Fruit fly (Drosophila melanogaster): ENCODE results near the gene Hmgcr.

Hmgcr gene

dm6 chr3R:23760219-23761018, 27.3 kb downstream of the Hmgcr start, which contains the start of gene SdhD:
Gene SdhD (minus strand): TSS chr3R:23760600.
- no peak; the same call in 2 of the 3 replicates for TF ChIP-seq CG34422 (GFP tag; IDR thresholded peaks at IDR 0.05)
- peak; percentile 66 for TF ChIP-seq Bgb (GFP tag; IDR thresholded peaks at IDR 0.05; ENCODE audit: partially characterized antibody)
- no peak for TF ChIP-seq btn (GFP tag; optimal IDR thresholded peaks at IDR 0.05)
- TF ChIP-seq Ets65A (GFP tag), result peak; percentile 74
- TF ChIP-seq bbx (GFP tag; IDR thresholded peaks at IDR 0.05; ENCODE audit: partially characterized antibody), result peak; percentile 64; the same call in 1 of the 2 replicates
- no peak for TF ChIP-seq toy (GFP tag; IDR thresholded peaks at IDR 0.05)
- no peak for TF ChIP-seq CG8765 (GFP tag; IDR thresholded peaks at IDR 0.05)
- TF ChIP-seq CG33557 (GFP tag; optimal IDR thresholded peaks at IDR 0.05), result no peak
- TF ChIP-seq ara (GFP tag; IDR thresholded peaks at IDR 0.05), result 0 out of 2 replicates have a peak, but pooled peaks have one; percentile 42
- no peak for TF ChIP-seq gt (GFP tag; IDR thresholded peaks at IDR 0.05)
- TF ChIP-seq zen (tag; optimal IDR thresholded peaks at IDR 0.05), result peak; percentile 5
- TF ChIP-seq maf-S (GFP tag; optimal IDR thresholded peaks at IDR 0.05), result no peak
- TF ChIP-seq CG15514 (GFP tag; optimal IDR thresholded peaks at IDR 0.05), result peak; percentile 56
- peak; percentile 56 for TF ChIP-seq CG9932 (GFP tag; IDR thresholded peaks at IDR 0.05)
- TF ChIP-seq sens-2 (GFP tag; IDR thresholded peaks at IDR 0.05), result no peak
- 0 out of 3 replicates have a peak, but pooled peaks have one; percentile 54 for TF ChIP-seq CG7963 (GFP tag; IDR thresholded peaks at IDR 0.05; ENCODE audit: partially characterized antibody)
- TF ChIP-seq Pdp1 (GFP tag; optimal IDR thresholded peaks at IDR 0.05), result peak; percentile 15 to 98
- TF ChIP-seq en (GFP tag; optimal IDR thresholded peaks at IDR 0.05), result no peak
- TF ChIP-seq CG11695 (GFP tag; IDR thresholded peaks at IDR 0.05), result no peak
- TF ChIP-seq CG12659 (GFP tag; optimal IDR thresholded peaks at IDR 0.05), result peak; percentile 53
- no peak for TF ChIP-seq ase (GFP tag; IDR thresholded peaks at IDR 0.05)
- no peak for TF ChIP-seq CG13894 (tag; optimal IDR thresholded peaks at IDR 0.05)
- TF ChIP-seq trem (tag; optimal IDR thresholded peaks at IDR 0.05), result peak; percentile 36
- TF ChIP-seq dpn (GFP tag; optimal IDR thresholded peaks at IDR 0.05), result peak; percentile 28 to 46
- TF ChIP-seq CG6254 (GFP tag; optimal IDR thresholded peaks at IDR 0.05), result no peak
- peak; percentile 38; the same call in 1 of the 3 replicates for TF ChIP-seq Doc3 (GFP tag; IDR thresholded peaks at IDR 0.05; ENCODE audit: partially characterized antibody)
- no peak for TF ChIP-seq slou (GFP tag; optimal IDR thresholded peaks at IDR 0.05)
- peak; percentile 48 for TF ChIP-seq unc-4 (GFP tag; IDR thresholded peaks at IDR 0.05; ENCODE audit: partially characterized antibody)
- TF ChIP-seq dati (GFP tag; IDR thresholded peaks at IDR 0.05), result no peak
- TF ChIP-seq CG33213 (GFP tag; optimal IDR thresholded peaks at IDR 0.05), result peak; percentile 30
- peak; percentile 61 for TF ChIP-seq CG2120 (GFP tag; optimal IDR thresholded peaks at IDR 0.05)
- no peak for TF ChIP-seq CG4424 (GFP tag; optimal IDR thresholded peaks at IDR 0.05)
- peak; percentile 10 for TF ChIP-seq gfzf (GFP tag; optimal IDR thresholded peaks at IDR 0.05)
- no peak for TF ChIP-seq ewg (GFP tag; optimal IDR thresholded peaks at IDR 0.05)
- TF ChIP-seq CG12769 (tag; optimal IDR thresholded peaks at IDR 0.05), result no peak
- no peak for TF ChIP-seq CG14050 (GFP tag; IDR thresholded peaks at IDR 0.05)
- peak; percentile 1 for TF ChIP-seq Mad (GFP tag; optimal IDR thresholded peaks at IDR 0.05)
- TF ChIP-seq cwo (GFP tag; optimal IDR thresholded peaks at IDR 0.05), result no peak
- no peak for TF ChIP-seq lola (GFP tag; optimal IDR thresholded peaks at IDR 0.05)
- no peak for TF ChIP-seq CG12236 (GFP tag; optimal IDR thresholded peaks at IDR 0.05)
- no peak for TF ChIP-seq Aef1 (GFP tag; IDR thresholded peaks at IDR 0.05)
- TF ChIP-seq Med (GFP tag), result peak; percentile 92
- peak; percentile 13 for TF ChIP-seq Ets97D (GFP tag; optimal IDR thresholded peaks at IDR 0.05)
- TF ChIP-seq CG5245 (GFP tag; optimal IDR thresholded peaks at IDR 0.05), result no peak
- peak; percentile 15 for TF ChIP-seq Bteb2 (GFP tag; optimal IDR thresholded peaks at IDR 0.05)
- TF ChIP-seq CG13296 (GFP tag; optimal IDR thresholded peaks at IDR 0.05), result peak; percentile 15
- peak; percentile 50 for TF ChIP-seq lab (GFP tag; optimal IDR thresholded peaks at IDR 0.05)
- TF ChIP-seq Xbp1 (GFP tag; optimal IDR thresholded peaks at IDR 0.05), result peak; percentile 32
